Worm (Caenorhabditis elegans) whole organism, L4/young adult: ENCODE results near the gene Y51B9A.14.

Experiments used
- dao-5 ChIP-seq: sonication (generic microtip); optimal IDR thresholded peaks from 2 replicates; lab custom pipeline; 2016; ENCODE audit warnings: missing genotype, missing genetic modification characterization, moderate library complexity, missing compliant biosample characterization
- him-1 ChIP-seq: sonication (generic microtip); optimal IDR thresholded peaks from 2 replicates; lab custom pipeline; 2016; ENCODE audit warnings: missing genotype, missing genetic modification reagents, missing genetic modification characterization, missing compliant biosample characterization

DNA sequence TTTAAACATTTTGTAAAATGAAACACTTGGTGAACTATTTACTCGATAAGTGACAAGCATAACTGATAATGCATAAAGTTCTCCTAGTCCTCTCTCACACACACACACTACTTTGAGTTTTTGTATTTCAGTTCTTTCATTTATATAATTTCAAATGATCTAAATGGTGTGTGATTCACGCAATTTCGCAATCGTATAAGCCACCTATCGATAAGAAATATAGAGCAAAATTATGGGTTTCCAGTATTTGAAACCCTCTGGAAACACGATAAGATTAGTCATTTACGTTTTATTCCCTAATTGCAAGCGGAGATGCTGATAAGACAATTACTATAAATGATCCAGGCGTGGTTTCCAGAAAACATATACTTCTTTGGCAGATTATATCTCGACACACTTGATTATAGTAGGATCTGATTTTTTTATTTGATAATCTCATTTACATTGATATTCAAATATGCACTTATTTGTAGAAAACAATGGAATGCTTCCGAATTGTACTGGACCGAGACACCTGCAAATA is 13.9 kb upstream of the Y51B9A.14 start, which contains the start of gene arrd-3:
- TF ChIP-seq dao-5 (tag; lab: Kevin White, UChicago): no peak
- TF ChIP-seq him-1: no peak
